Worm (Caenorhabditis elegans): Measurements from ENCODE around the gene kcc-1.

- TF ChIP-seq ZK337.2 (GFP tag; IDR thresholded peaks at IDR 0.05) = no peak
- TF ChIP-seq unc-39 (tag; optimal IDR thresholded peaks at IDR 0.05) = no peak
- TF ChIP-seq aly-2 (tag; optimal IDR thresholded peaks at IDR 0.05) = no peak
- TF ChIP-seq snpc-4 (tag; optimal IDR thresholded peaks at IDR 0.05) = no peak
- TF ChIP-seq set-16 (GFP tag; IDR thresholded peaks at IDR 0.05) = no peak
- no peak for TF ChIP-seq dpl-1 (GFP tag; optimal IDR thresholded peaks at IDR 0.05)
- TF ChIP-seq zip-2 (tag; optimal IDR thresholded peaks at IDR 0.05) = no peak
- TF ChIP-seq lsy-2 (tag; optimal IDR thresholded peaks at IDR 0.05) = no peak
- TF ChIP-seq nhr-11 (tag; optimal IDR thresholded peaks at IDR 0.05) = no peak
Measured at ce11 chrIV:7191745-7192144, 14.3 kb upstream of the kcc-1 start, which contains the start of gene R13A1.5.

All from whole organism, L4 larva.